Fruit fly (Drosophila melanogaster) whole organism: ENCODE results near the gene FER.

Experiments used
- CG8478 ChIP-seq: fragments of >200 bp; optimal IDR thresholded peaks from 2 replicates; lab custom pipeline; 2018; ENCODE audit warnings: inconsistent platforms
- EcR ChIP-seq, 2 experiments: fragments of >200 bp; optimal IDR thresholded peaks; 2 replicates each; lab custom pipeline; 2017; ENCODE audit warnings: missing biosample characterization in 2 of 2, missing genetic modification characterization in 2 of 2, missing genetic modification reagents in 2 of 2
- pan ChIP-seq: fragments of >200 bp; optimal IDR thresholded peaks from 2 replicates; lab custom pipeline; 2017
- usp ChIP-seq: fragments of >200 bp; optimal IDR thresholded peaks from 2 replicates; lab custom pipeline; 2017; ENCODE audit warnings: missing biosample characterization, missing genetic modification characterization, mixed read lengths

DNA sequence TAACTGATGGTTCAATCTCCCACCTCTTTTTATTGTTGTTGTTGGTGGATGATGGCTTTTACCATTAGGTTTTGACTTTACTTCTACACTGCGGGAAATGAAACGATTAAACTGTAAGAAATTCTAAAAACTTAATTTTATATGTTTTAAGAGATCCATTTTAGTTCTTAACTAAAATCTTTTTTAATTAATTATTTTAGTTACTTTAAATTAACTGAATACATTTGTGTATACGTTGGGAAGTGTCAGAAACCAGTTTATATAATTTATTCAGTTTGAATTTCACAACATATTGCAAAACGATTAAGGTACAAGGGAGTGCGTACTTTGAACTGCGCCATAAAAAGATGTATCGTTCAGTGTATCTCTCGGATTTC is 41.1 kb downstream of the FER start:
- TF ChIP-seq pan (lab: Kevin White, UChicago) (no peak), CG8478 (lab: Kevin White, UChicago) (no peak), EcR (GFP tag; optimal IDR thresholded peaks at IDR 0.05; lab: Kevin White, UChicago) (no peak), usp (no peak)
